Worm (Caenorhabditis elegans) whole organism, young adult: ENCODE data around the gene C24H10.3.

Experiments used
- B0336.3 ChIP-seq: fragments of 200-800 bp; sonication (Bioruptor generic); IDR thresholded peaks from 2 replicates; pipeline ENCODE4 v1.3.6; 2022; ENCODE audit warnings: missing genetic modification characterization, missing compliant biosample characterization
- die-1 ChIP-seq: sonication (generic microtip); optimal IDR thresholded peaks from 2 replicates; lab custom pipeline; 2016; ENCODE audit warnings: missing genotype, mild to moderate bottlenecking, missing genetic modification characterization, missing compliant biosample characterization
- dpl-1 ChIP-seq: fragments of 150-350 bp; optimal IDR thresholded peaks from 2 replicates; lab custom pipeline; 2014; ENCODE audit warnings: missing biosample characterization, missing genetic modification reagents, missing genetic modification characterization
- pha-4 ChIP-seq: fragments of 150-350 bp; sonication (generic microtip); optimal IDR thresholded peaks from 2 replicates; lab custom pipeline; 2014; ENCODE audit warnings: missing biosample characterization, missing genetic modification reagents, missing genetic modification characterization
- sptf-2 ChIP-seq: fragments of 200-800 bp; sonication (Bioruptor generic); optimal IDR thresholded peaks from 2 replicates; lab custom pipeline; 2018; ENCODE audit warnings: mild to moderate bottlenecking, missing genetic modification characterization, missing compliant biosample characterization
- unc-62 ChIP-seq: fragments of 150-350 bp; optimal IDR thresholded peaks from 2 replicates; lab custom pipeline; 2014; ENCODE audit warnings: missing biosample characterization, missing genetic modification reagents, missing genetic modification characterization

ce11 chrX:5015775-5016174 lies 45.1 kb upstream of the C24H10.3 start, which contains the start of gene ZC449.8:
- no peak for TF ChIP-seq pha-4 (tag; lab: Kevin White, UChicago)
- no peak for TF ChIP-seq unc-62 (GFP tag; lab: Kevin White, UChicago)
- no peak for TF ChIP-seq B0336.3 (GFP tag; lab: Robert Waterston, UW)
- TF ChIP-seq die-1 = no peak
- TF ChIP-seq sptf-2 (GFP tag; lab: Kevin White, UChicago) = no peak
- no peak for TF ChIP-seq dpl-1
